Worm (Caenorhabditis elegans) whole organism, L3 larva: Measurements from ENCODE around the gene srlf-3.

Experiments
- aly-2 ChIP-seq: fragments of 150-350 bp; optimal IDR thresholded peaks from 2 replicates; lab custom pipeline; 2014; ENCODE audit warnings: missing biosample characterization, missing genetic modification characterization
- ama-1 ChIP-seq: fragments of 150-350 bp; optimal IDR thresholded peaks from 2 replicates; lab custom pipeline; 2018
- ceh-28 ChIP-seq: fragments of 150-350 bp; optimal IDR thresholded peaks from 2 replicates; lab custom pipeline; 2014; ENCODE audit warnings: missing biosample characterization, missing genetic modification reagents, missing genetic modification characterization
- ceh-82 ChIP-seq: fragments of 150-350 bp; optimal IDR thresholded peaks from 2 replicates; lab custom pipeline; 2014; ENCODE audit warnings: missing biosample characterization, missing genetic modification characterization
- ceh-9 ChIP-seq: sonication (generic microtip); optimal IDR thresholded peaks from 2 replicates; lab custom pipeline; 2018; ENCODE audit warnings: missing biosample characterization, missing genetic modification characterization
- daf-12 ChIP-seq: fragments of 150-350 bp; optimal IDR thresholded peaks from 2 replicates; lab custom pipeline; 2014; ENCODE audit warnings: missing biosample characterization, missing genetic modification reagents, missing genetic modification characterization
- egl-27 ChIP-seq: sonication (generic microtip); optimal IDR thresholded peaks from 4 replicates; lab custom pipeline; 2017; ENCODE audit warnings: missing biosample characterization, missing genetic modification reagents, missing genetic modification characterization
- egl-5 ChIP-seq: fragments of 150-350 bp; optimal IDR thresholded peaks from 2 replicates; lab custom pipeline; 2017; ENCODE audit warnings: missing biosample characterization, missing genetic modification reagents, missing genetic modification characterization, inconsistent platforms
- elt-1 ChIP-seq: fragments of 150-350 bp; optimal IDR thresholded peaks from 2 replicates; lab custom pipeline; 2014; ENCODE audit warnings: missing biosample characterization, missing genetic modification characterization
- elt-2 ChIP-seq: sonication (generic microtip); optimal IDR thresholded peaks from 2 replicates; lab custom pipeline; 2016; ENCODE audit warnings: missing genetic modification reagents, mild to moderate bottlenecking, missing genetic modification characterization, missing compliant biosample characterization
- elt-3 ChIP-seq, 3 experiments: fragments of 150-350 bp in 1 of 3; sonication (generic microtip) in 2 of 3; optimal IDR thresholded peaks; 2 replicates in 2 of 3; 4 replicates in 1 of 3; lab custom pipeline; 2014 to 2017; ENCODE audit warnings: missing biosample characterization in 3 of 3, missing genetic modification characterization in 3 of 3
- eor-1 ChIP-seq, 2 experiments: fragments of 150-350 bp; optimal IDR thresholded peaks; 2 replicates each; lab custom pipeline; 2014 to 2018; ENCODE audit warnings: missing biosample characterization in 2 of 2, missing genetic modification characterization in 2 of 2
- fkh-10 ChIP-seq: sonication (generic microtip); optimal IDR thresholded peaks from 2 replicates; lab custom pipeline; 2017; ENCODE audit warnings: missing biosample characterization, missing genetic modification reagents, missing genetic modification characterization
- fkh-2 ChIP-seq: fragments of 150-350 bp; optimal IDR thresholded peaks from 2 replicates; lab custom pipeline; 2014; ENCODE audit warnings: missing biosample characterization, missing genetic modification reagents, missing genetic modification characterization
- hmg-11 ChIP-seq: sonication (generic microtip); optimal IDR thresholded peaks from 2 replicates; lab custom pipeline; 2016; ENCODE audit warnings: missing genetic modification characterization, missing compliant biosample characterization
- jun-1 ChIP-seq: fragments of 150-350 bp; optimal IDR thresholded peaks from 2 replicates; lab custom pipeline; 2014; ENCODE audit warnings: missing biosample characterization, missing genetic modification reagents, missing genetic modification characterization
- lin-39 ChIP-seq: fragments of 150-350 bp; optimal IDR thresholded peaks from 2 replicates; lab custom pipeline; 2018; ENCODE audit warnings: missing biosample characterization, missing genetic modification reagents, missing genetic modification characterization
- lsy-12 ChIP-seq: sonication (generic microtip); optimal IDR thresholded peaks from 2 replicates; lab custom pipeline; 2016; ENCODE audit warnings: mild to moderate bottlenecking, missing genetic modification characterization, missing compliant biosample characterization
- mdl-1 ChIP-seq: fragments of 150-350 bp; optimal IDR thresholded peaks from 2 replicates; lab custom pipeline; 2014; ENCODE audit warnings: missing biosample characterization, missing genetic modification characterization
- mml-1 ChIP-seq: fragments of 150-350 bp; sonication (generic microtip); optimal IDR thresholded peaks from 3 replicates; lab custom pipeline; 2014; ENCODE audit warnings: missing biosample characterization, missing genetic modification characterization
- nfya-1 ChIP-seq: sonication (generic microtip); optimal IDR thresholded peaks from 2 replicates; lab custom pipeline; 2017; ENCODE audit warnings: missing genetic modification characterization, mild to moderate bottlenecking, missing compliant biosample characterization, antibody characterized with exemption, moderate library complexity; ENCODE audit not compliant: insufficient read depth
- nhr-11 ChIP-seq: fragments of 150-350 bp; optimal IDR thresholded peaks from 2 replicates; lab custom pipeline; 2014; ENCODE audit warnings: missing biosample characterization, missing genetic modification characterization
- nhr-12 ChIP-seq: fragments of 150-350 bp; optimal IDR thresholded peaks from 2 replicates; lab custom pipeline; 2014; ENCODE audit warnings: missing biosample characterization, missing genetic modification characterization
- nhr-23 ChIP-seq: fragments of 150-350 bp; optimal IDR thresholded peaks from 2 replicates; lab custom pipeline; 2014; ENCODE audit warnings: missing biosample characterization, missing genetic modification reagents, missing genetic modification characterization
- nhr-237 ChIP-seq: fragments of 150-350 bp; optimal IDR thresholded peaks from 2 replicates; lab custom pipeline; 2014; ENCODE audit warnings: missing biosample characterization, missing genetic modification characterization
- nhr-25 ChIP-seq: sonication (generic microtip); optimal IDR thresholded peaks from 2 replicates; lab custom pipeline; 2017; ENCODE audit warnings: missing biosample characterization, missing genetic modification characterization
- nhr-28 ChIP-seq: fragments of 150-350 bp; optimal IDR thresholded peaks from 2 replicates; lab custom pipeline; 2014; ENCODE audit warnings: missing biosample characterization, missing genetic modification characterization
- nhr-43 ChIP-seq: sonication (generic microtip); optimal IDR thresholded peaks from 2 replicates; lab custom pipeline; 2016; ENCODE audit warnings: mild to moderate bottlenecking, missing genetic modification characterization, missing compliant biosample characterization; ENCODE audit not compliant: poor library complexity, severe bottlenecking
- nhr-67 ChIP-seq: fragments of 150-350 bp; optimal IDR thresholded peaks from 2 replicates; lab custom pipeline; 2014; ENCODE audit warnings: missing biosample characterization, missing genetic modification characterization
- nhr-77 ChIP-seq: fragments of 150-350 bp; optimal IDR thresholded peaks from 2 replicates; lab custom pipeline; 2014; ENCODE audit warnings: missing biosample characterization, missing genetic modification characterization
- pha-4 ChIP-seq: fragments of 150-350 bp; optimal IDR thresholded peaks from 2 replicates; lab custom pipeline; 2014; ENCODE audit warnings: missing biosample characterization, missing genetic modification reagents, missing genetic modification characterization
- pqm-1 ChIP-seq: fragments of 150-350 bp; optimal IDR thresholded peaks from 2 replicates; lab custom pipeline; 2017; ENCODE audit warnings: missing biosample characterization, missing genetic modification characterization, inconsistent platforms
- sea-2 ChIP-seq: fragments of 150-350 bp; sonication (generic microtip); optimal IDR thresholded peaks from 4 replicates; lab custom pipeline; 2014; ENCODE audit warnings: missing biosample characterization, missing genetic modification reagents, missing genetic modification characterization
- snpc-4 ChIP-seq: fragments of 150-350 bp; optimal IDR thresholded peaks from 2 replicates; lab custom pipeline; 2014; ENCODE audit warnings: missing biosample characterization, missing genetic modification characterization
- tbx-2 ChIP-seq: sonication (generic microtip); optimal IDR thresholded peaks from 2 replicates; lab custom pipeline; 2016; ENCODE audit warnings: mild to moderate bottlenecking, missing genetic modification characterization, missing compliant biosample characterization
- unc-39 ChIP-seq: sonication (generic microtip); optimal IDR thresholded peaks from 4 replicates; lab custom pipeline; 2017; ENCODE audit warnings: missing biosample characterization, missing genetic modification characterization
- unc-62 ChIP-seq: fragments of 150-350 bp; sonication (generic microtip); optimal IDR thresholded peaks from 4 replicates; lab custom pipeline; 2014; ENCODE audit warnings: missing biosample characterization, missing genetic modification reagents, missing genetic modification characterization
- ztf-11 ChIP-seq: fragments of 150-350 bp; optimal IDR thresholded peaks from 2 replicates; lab custom pipeline; 2014; ENCODE audit warnings: missing biosample characterization, missing genetic modification characterization

srlf-3 gene

ce11 chrIV:8527598-8528012 is 40.3 kb downstream of the srlf-3 start (continued):
- TF ChIP-seq mml-1 (tag; lab: Kevin White, UChicago) (peak; percentile 48), egl-27 (tag; lab: Kevin White, UChicago) (peak; percentile 81), ztf-11 (no peak), nhr-11 (peak; percentile 89)

ce11 chrIV:8528345-8528744 is 41.1 kb downstream of the srlf-3 start:
- TF ChIP-seq mdl-1: peak; percentile 12
- TF ChIP-seq nfya-1 (tag; lab: Kevin White, UChicago): peak; percentile 15
- TF ChIP-seq eor-1 (tag; optimal IDR thresholded peaks at IDR 0.05; lab: Kevin White, UChicago): no peak
- TF ChIP-seq pha-4 (tag; lab: Kevin White, UChicago): peak; percentile 51
- no peak for TF ChIP-seq unc-39 (tag; lab: Kevin White, UChicago)
- TF ChIP-seq nhr-67: no peak
- no peak for TF ChIP-seq elt-3 (tag; optimal IDR thresholded peaks at IDR 0.05; lab: Kevin White, UChicago)
- TF ChIP-seq nhr-237 (tag; lab: Kevin White, UChicago): no peak
- peak; percentile 87 for TF ChIP-seq nhr-43 (tag; lab: Kevin White, UChicago)
- no peak for TF ChIP-seq tbx-2 (tag; lab: Kevin White, UChicago)
- TF ChIP-seq elt-2 (tag; lab: Kevin White, UChicago): peak; percentile 94
- TF ChIP-seq nhr-25 (tag; lab: Kevin White, UChicago): peak; percentile 32
- TF ChIP-seq pqm-1 (tag; lab: Kevin White, UChicago): peak; percentile 80
- TF ChIP-seq nhr-11: no peak
- TF ChIP-seq aly-2 (tag; lab: Kevin White, UChicago): no peak
- no peak for TF ChIP-seq daf-12 (tag; lab: Kevin White, UChicago)
- TF ChIP-seq snpc-4 (tag; lab: Kevin White, UChicago): no peak
- peak; percentile 53 for TF ChIP-seq jun-1
- no peak for TF ChIP-seq nhr-12 (tag; lab: Kevin White, UChicago)
- TF ChIP-seq ceh-28: no peak
- no peak for TF ChIP-seq lin-39 (tag; lab: Kevin White, UChicago)
- TF ChIP-seq mml-1 (tag; lab: Kevin White, UChicago): no peak
- TF ChIP-seq ceh-82 (tag; lab: Kevin White, UChicago): no peak
- no peak for TF ChIP-seq ceh-9 (tag; lab: Kevin White, UChicago)
- no peak for TF ChIP-seq egl-5 (tag; lab: Kevin White, UChicago)
- TF ChIP-seq fkh-2 (tag; lab: Kevin White, UChicago): no peak
- TF ChIP-seq lsy-12 (tag; lab: Kevin White, UChicago): no peak
- peak; percentile 20 for TF ChIP-seq unc-62
- TF ChIP-seq nhr-28 (tag; lab: Kevin White, UChicago): no peak
- TF ChIP-seq hmg-11 (tag; lab: Kevin White, UChicago): no peak
- TF ChIP-seq nhr-23 (tag; lab: Kevin White, UChicago): peak; percentile 34
- TF ChIP-seq sea-2 (GFP tag; lab: Kevin White, UChicago): no peak
- no peak for TF ChIP-seq elt-1 (tag; lab: Kevin White, UChicago)

- TF ChIP-seq jun-1 (no peak), nhr-43 (tag; lab: Kevin White, UChicago) (peak; percentile 96), lsy-12 (tag; lab: Kevin White, UChicago) (peak; percentile 55), ceh-9 (tag; lab: Kevin White, UChicago) (no peak), daf-12 (tag; lab: Kevin White, UChicago) (peak; percentile 18), tbx-2 (tag; lab: Kevin White, UChicago) (peak; percentile 41), nhr-12 (tag; lab: Kevin White, UChicago) (no peak), nhr-77 (tag; lab: Kevin White, UChicago) (no peak), nhr-25 (tag; lab: Kevin White, UChicago) (peak; percentile 92), nhr-23 (tag; lab: Kevin White, UChicago) (peak; percentile 95), elt-3 (tag; optimal IDR thresholded peaks at IDR 0.05; lab: Kevin White, UChicago) (peak in 1 of 3 experiments; percentile 22), ama-1 (lab: Kevin White, UChicago) (peak; percentile 36), fkh-10 (GFP tag; lab: Kevin White, UChicago) (no peak), mdl-1 (peak; percentile 35), unc-62 (no peak), nfya-1 (tag; lab: Kevin White, UChicago) (peak; percentile 9)
Observed at ce11 chrIV:8529039-8529438, 41.8 kb downstream of the srlf-3 start.
